Fruit fly (Drosophila melanogaster) whole organism, embryonic: ENCODE data around the gene CG3726.

Source experiments
- Awh ChIP-seq: fragments of 200-800 bp; sonication (Bioruptor generic); IDR thresholded peaks from 2 replicates; pipeline ENCODE4, ENCODE4 v1.3.6; 2022; ENCODE audit warnings: missing biosample characterization, missing genetic modification characterization
- CG10462 ChIP-seq: fragments of 200-800 bp; sonication (Bioruptor generic); optimal IDR thresholded peaks from 2 replicates; lab custom pipeline; 2016; ENCODE audit warnings: missing biosample characterization, missing genetic modification characterization
- CG10565 ChIP-seq: fragments of 200-800 bp; sonication (Bioruptor generic); optimal IDR thresholded peaks from 3 replicates; lab custom pipeline; 2016; ENCODE audit warnings: missing biosample characterization, mild to moderate bottlenecking, missing genetic modification characterization
- CG12299 ChIP-seq: fragments of 200-800 bp; sonication (Bioruptor generic); optimal IDR thresholded peaks from 2 replicates; lab custom pipeline; 2018; ENCODE audit warnings: missing biosample characterization, mild to moderate bottlenecking, missing genetic modification characterization
- CG12942 ChIP-seq: fragments of 200-800 bp; sonication (Bioruptor generic); optimal IDR thresholded peaks from 3 replicates; lab custom pipeline; 2016; ENCODE audit warnings: missing biosample characterization, missing genetic modification characterization
- CG14667 ChIP-seq: fragments of 200-800 bp; sonication (Bioruptor generic); IDR thresholded peaks from 2 replicates; pipeline ENCODE4 v1.3.6; 2022; ENCODE audit warnings: missing biosample characterization, missing genetic modification characterization
- CG15514 ChIP-seq: fragments of 200-800 bp; sonication (Bioruptor generic); optimal IDR thresholded peaks from 3 replicates; lab custom pipeline; 2017; ENCODE audit warnings: missing biosample characterization, missing genetic modification characterization, mild to moderate bottlenecking, moderate library complexity, missing genetic modification reagents
- CG16779 ChIP-seq: fragments of 200-800 bp; sonication (Bioruptor generic); IDR thresholded peaks from 2 replicates; pipeline ENCODE4 v1.3.6; 2022; ENCODE audit warnings: missing biosample characterization, missing genetic modification characterization
- CG18599 ChIP-seq: fragments of 200-800 bp; sonication (Bioruptor generic); optimal IDR thresholded peaks from 3 replicates; lab custom pipeline; 2017; ENCODE audit warnings: missing biosample characterization, missing genetic modification characterization, mild to moderate bottlenecking, moderate library complexity, missing genetic modification reagents
- CG6765 ChIP-seq: fragments of 200-800 bp; sonication (Bioruptor generic); optimal IDR thresholded peaks from 3 replicates; lab custom pipeline; 2017; ENCODE audit warnings: missing biosample characterization, mild to moderate bottlenecking, missing genetic modification characterization
- CG6854 ChIP-seq: fragments of 200-800 bp; sonication (Bioruptor generic); optimal IDR thresholded peaks from 3 replicates; lab custom pipeline; 2017; ENCODE audit warnings: missing biosample characterization, mild to moderate bottlenecking, missing genetic modification characterization
- Chrac-16 ChIP-seq: fragments of 200-800 bp; sonication (Bioruptor generic); optimal IDR thresholded peaks from 3 replicates; lab custom pipeline; 2016; ENCODE audit warnings: missing biosample characterization, missing genetic modification characterization
- E2f2 ChIP-seq: fragments of 200-800 bp; sonication (Bioruptor generic); IDR thresholded peaks from 2 replicates; pipeline ENCODE4 v1.3.6; 2022; ENCODE audit warnings: missing biosample characterization, missing genetic modification characterization
- Ets65A ChIP-seq: fragments of 200-800 bp; sonication (Bioruptor generic); peaks from one replicate; lab custom pipeline; 2016; ENCODE audit warnings: missing biosample characterization, missing genetic modification characterization
- Gug ChIP-seq: fragments of 200-800 bp; sonication (Bioruptor generic); IDR thresholded peaks from 4 replicates; pipeline ENCODE4 v1.3.6; 2022; ENCODE audit warnings: missing biosample characterization, missing genetic modification characterization
- HLH3B ChIP-seq: fragments of 200-800 bp; sonication (Bioruptor generic); IDR thresholded peaks from 2 replicates; pipeline ENCODE4 v1.3.6; 2022; ENCODE audit warnings: missing biosample characterization, missing genetic modification characterization
- Hey ChIP-seq: fragments of 200-800 bp; sonication (Bioruptor generic); optimal IDR thresholded peaks from 3 replicates; lab custom pipeline; 2018; ENCODE audit warnings: missing biosample characterization, mild to moderate bottlenecking, missing genetic modification characterization
- HmgD ChIP-seq: fragments of 200-800 bp; sonication (Bioruptor generic); optimal IDR thresholded peaks from 3 replicates; lab custom pipeline; 2016; ENCODE audit warnings: missing biosample characterization, missing genetic modification characterization
- Hmr ChIP-seq: fragments of 200-800 bp; sonication (Bioruptor generic); optimal IDR thresholded peaks from 3 replicates; lab custom pipeline; 2017; ENCODE audit warnings: mild to moderate bottlenecking, missing biosample characterization, missing genetic modification reagents, missing genetic modification characterization
- Hr51 ChIP-seq, 2 experiments: fragments of 200-800 bp; sonication (Bioruptor generic); optimal IDR thresholded peaks; 2 replicates in 1 of 2; 3 replicates in 1 of 2; lab custom pipeline; 2016 to 2018; ENCODE audit warnings: missing biosample characterization in 2 of 2, missing genetic modification characterization in 2 of 2, mild to moderate bottlenecking in 1 of 2, moderate library complexity in 1 of 2
- NC2β ChIP-seq: fragments of 200-800 bp; sonication (Bioruptor generic); optimal IDR thresholded peaks from 2 replicates; lab custom pipeline; 2016; ENCODE audit warnings: missing biosample characterization, missing genetic modification characterization
- NK7.1 ChIP-seq: fragments of 200-800 bp; sonication (Bioruptor generic); optimal IDR thresholded peaks from 3 replicates; lab custom pipeline; 2016; ENCODE audit warnings: missing biosample characterization, missing genetic modification characterization
- Neu2 ChIP-seq: fragments of 200-800 bp; sonication (Bioruptor generic); optimal IDR thresholded peaks from 3 replicates; lab custom pipeline; 2016; ENCODE audit warnings: missing biosample characterization, missing genetic modification characterization, borderline replicate concordance
- Oli ChIP-seq: fragments of 200-800 bp; sonication (Bioruptor generic); optimal IDR thresholded peaks from 2 replicates; lab custom pipeline; 2018; ENCODE audit warnings: missing biosample characterization, mild to moderate bottlenecking, missing genetic modification characterization, moderate library complexity
- Taf1 ChIP-seq: fragments of 200-800 bp; sonication (Bioruptor generic); IDR thresholded peaks from 2 replicates; pipeline ENCODE4 v1.3.6; 2022; ENCODE audit warnings: missing biosample characterization, missing genetic modification characterization
- Trl ChIP-seq, 3 experiments: fragments of >200 bp in 2 of 3; fragments of 200-800 bp in 1 of 3; sonication (Bioruptor generic) in 1 of 3; optimal IDR thresholded peaks; 2 replicates in 1 of 3; 3 replicates in 2 of 3; lab custom pipeline; 2016 to 2017; ENCODE audit warnings: missing biosample characterization in 1 of 3, missing genetic modification characterization in 1 of 3
- abd-A ChIP-seq: fragments of 200-800 bp; sonication (Bioruptor generic); optimal IDR thresholded peaks from 3 replicates; lab custom pipeline; 2019; ENCODE audit warnings: missing biosample characterization, mild to moderate bottlenecking, missing genetic modification characterization, moderate library complexity
- ci ChIP-seq: fragments of 200-800 bp; sonication (Bioruptor generic); IDR thresholded peaks from 3 replicates; pipeline ENCODE4 v1.3.6; 2022; ENCODE audit warnings: missing biosample characterization, missing genetic modification characterization
- crc ChIP-seq: fragments of 200-800 bp; sonication (Bioruptor generic); optimal IDR thresholded peaks from 2 replicates; lab custom pipeline; 2016; ENCODE audit warnings: missing biosample characterization, missing genetic modification characterization
- crol ChIP-seq: fragments of 200-800 bp; sonication (Bioruptor generic); IDR thresholded peaks from 2 replicates; pipeline ENCODE4 v1.3.6; 2022; ENCODE audit warnings: missing biosample characterization, missing genetic modification characterization
- da ChIP-seq: fragments of 200-800 bp; sonication (Bioruptor generic); optimal IDR thresholded peaks from 2 replicates; lab custom pipeline; 2016; ENCODE audit warnings: missing biosample characterization, missing genetic modification characterization
- fd3F ChIP-seq: fragments of 200-800 bp; sonication (Bioruptor generic); optimal IDR thresholded peaks from 2 replicates; lab custom pipeline; 2018; ENCODE audit warnings: missing biosample characterization, mild to moderate bottlenecking, missing genetic modification characterization, moderate library complexity
- gce ChIP-seq: fragments of 200-800 bp; sonication (Bioruptor generic); IDR thresholded peaks from 3 replicates; pipeline ENCODE4 v1.3.6; 2022; ENCODE audit warnings: missing biosample characterization, missing genetic modification characterization
- gro ChIP-seq: fragments of 200-800 bp; sonication (Bioruptor generic); optimal IDR thresholded peaks from 2 replicates; lab custom pipeline; 2016; ENCODE audit warnings: missing biosample characterization, missing genetic modification characterization
- jigr1 ChIP-seq: fragments of 200-800 bp; sonication (Bioruptor generic); IDR thresholded peaks from 3 replicates; pipeline ENCODE4 v1.3.6; 2022; ENCODE audit warnings: missing biosample characterization, missing genetic modification characterization
- maf-S ChIP-seq: fragments of 200-800 bp; sonication (Bioruptor generic); optimal IDR thresholded peaks from 2 replicates; lab custom pipeline; 2016; ENCODE audit warnings: missing biosample characterization, missing genetic modification characterization
- nau ChIP-seq: fragments of 200-800 bp; sonication (Bioruptor generic); optimal IDR thresholded peaks from 3 replicates; lab custom pipeline; 2017; ENCODE audit warnings: missing biosample characterization, mild to moderate bottlenecking, missing genetic modification characterization, missing genetic modification reagents
- odd ChIP-seq: fragments of 200-800 bp; sonication (Bioruptor generic); optimal IDR thresholded peaks from 2 replicates; lab custom pipeline; 2017; ENCODE audit warnings: missing biosample characterization, mild to moderate bottlenecking, missing genetic modification characterization
- prd ChIP-seq, 3 experiments: fragments of >200 bp in 2 of 3; fragments of 200-800 bp in 1 of 3; sonication (Bioruptor generic) in 1 of 3; optimal IDR thresholded peaks in 2 of 3; IDR thresholded peaks in 1 of 3; 2 replicates in 2 of 3; 3 replicates in 1 of 3; pipeline versions ENCODE4 v1.3.6 to Lab custom; 2017 to 2022; ENCODE audit warnings: missing biosample characterization in 1 of 3, missing genetic modification characterization in 1 of 3
- pum ChIP-seq: fragments of 200-800 bp; sonication (Bioruptor generic); optimal IDR thresholded peaks from 2 replicates; lab custom pipeline; 2016; ENCODE audit warnings: missing biosample characterization, missing genetic modification characterization
- rib ChIP-seq: fragments of 200-800 bp; sonication (Bioruptor generic); IDR thresholded peaks from 2 replicates; pipeline ENCODE4 v1.3.6; 2022; ENCODE audit warnings: missing biosample characterization, missing genetic modification characterization
- sna ChIP-seq: fragments of 200-800 bp; sonication (Bioruptor generic); IDR thresholded peaks from 2 replicates; pipeline ENCODE4 v1.3.6; 2022; ENCODE audit warnings: missing biosample characterization, missing genetic modification characterization; ENCODE audit not compliant: partially characterized antibody
- sqz ChIP-seq: fragments of 200-800 bp; sonication (Bioruptor generic); optimal IDR thresholded peaks from 3 replicates; lab custom pipeline; 2018; ENCODE audit warnings: missing biosample characterization, mild to moderate bottlenecking, missing genetic modification characterization
- sr ChIP-seq: fragments of 200-800 bp; sonication (Bioruptor generic); IDR thresholded peaks from 3 replicates; pipeline ENCODE4 v1.3.6; 2022; ENCODE audit warnings: missing biosample characterization, missing genetic modification characterization
- sug ChIP-seq: fragments of 200-800 bp; optimal IDR thresholded peaks from 2 replicates; lab custom pipeline; 2019; ENCODE audit warnings: missing biosample characterization, mild to moderate bottlenecking, missing genetic modification characterization, moderate library complexity
- tin ChIP-seq: fragments of 200-800 bp; sonication (Bioruptor generic); optimal IDR thresholded peaks from 3 replicates; lab custom pipeline; 2016; ENCODE audit warnings: missing biosample characterization, missing genetic modification characterization
- vfl ChIP-seq: fragments of 200-800 bp; sonication (Bioruptor generic); optimal IDR thresholded peaks from 2 replicates; lab custom pipeline; 2016; ENCODE audit warnings: missing biosample characterization, missing genetic modification characterization

CG3726 gene

DNA sequence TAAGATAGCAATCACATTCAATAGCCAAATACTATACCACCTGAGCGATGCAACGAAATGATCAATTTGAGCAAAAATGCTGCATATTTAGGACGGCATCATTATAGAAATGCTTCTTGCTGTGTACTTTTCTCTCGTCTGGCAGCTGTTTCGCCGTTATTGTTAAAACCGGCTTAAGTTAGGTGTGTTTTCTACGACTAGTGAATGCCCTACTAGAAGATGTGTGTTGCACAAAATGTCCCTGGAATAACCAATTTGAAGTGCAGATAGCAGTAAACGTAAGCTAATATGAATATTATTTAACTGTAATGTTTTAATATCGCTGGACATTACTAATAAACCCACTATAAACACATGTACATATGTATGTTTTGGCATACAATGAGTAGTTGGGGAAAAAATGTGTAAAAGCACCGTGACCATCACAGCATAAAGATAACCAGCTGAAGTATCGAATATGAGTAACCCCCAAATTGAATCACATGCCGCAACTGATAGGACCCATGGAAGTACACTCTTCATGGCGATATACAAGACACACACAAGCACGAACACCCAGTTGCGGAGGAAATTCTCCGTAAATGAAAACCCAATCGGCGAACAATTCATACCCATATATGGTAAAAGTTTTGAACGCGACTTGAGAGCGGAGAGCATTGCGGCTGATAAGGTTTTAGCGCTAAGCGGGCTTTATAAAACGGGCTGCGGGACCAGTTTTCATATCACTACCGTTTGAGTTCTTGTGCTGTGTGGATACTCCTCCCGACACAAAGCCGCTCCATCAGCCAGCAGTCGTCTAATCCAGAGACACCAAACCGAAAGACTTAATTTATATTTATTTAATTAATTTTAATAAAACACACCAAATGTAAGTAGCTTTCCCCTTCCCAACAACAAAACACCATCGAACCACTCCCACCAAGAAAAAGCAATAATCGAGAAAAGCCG is 16.5 kb upstream of the CG3726 start, which contains the start of gene Act5C (continued):
- TF ChIP-seq sna = no peak
- peak; percentile 94 for TF ChIP-seq HLH3B (GFP tag; lab: Robert Waterston, UW)
- TF ChIP-seq rib (GFP tag; lab: Robert Waterston, UW) = peak; percentile 93
- peak; percentile 52 to 68 for TF ChIP-seq Trl (optimal IDR thresholded peaks at IDR 0.05; lab: Kevin White, UChicago)
- peak; percentile 96 for TF ChIP-seq Trl (GFP tag; optimal IDR thresholded peaks at IDR 0.05; lab: Kevin White, UChicago)
- TF ChIP-seq CG18599 (GFP tag; lab: Kevin White, UChicago) = peak; percentile 94
- TF ChIP-seq odd (GFP tag; lab: Kevin White, UChicago) = peak; percentile 83
- peak; percentile 92 for TF ChIP-seq Awh
- TF ChIP-seq CG6765 = peak; percentile 76
- peak; percentile 93 for TF ChIP-seq NC2β (GFP tag; lab: Kevin White, UChicago)
- TF ChIP-seq gce (GFP tag; lab: Robert Waterston, UW) = peak; percentile 91
- peak; percentile 43 for TF ChIP-seq Hey (tag; lab: Kevin White, UChicago)
- TF ChIP-seq Chrac-16 (GFP tag; lab: Kevin White, UChicago) = peak; percentile 94
- TF ChIP-seq CG16779 (GFP tag; lab: Robert Waterston, UW) = 0 out of 2 replicates have a peak, but pooled peaks have one; percentile 73
- TF ChIP-seq abd-A (tag; lab: Kevin White, UChicago) = peak; percentile 41
- TF ChIP-seq gro = peak; percentile 93
- TF ChIP-seq Neu2 (GFP tag; lab: Kevin White, UChicago) = peak; percentile 79
- peak; percentile 90 for TF ChIP-seq CG10565 (GFP tag; lab: Kevin White, UChicago)
- peak; percentile 89 for TF ChIP-seq CG14667
- TF ChIP-seq Oli (tag; lab: Kevin White, UChicago) = peak; percentile 95
- TF ChIP-seq CG15514 (GFP tag; lab: Kevin White, UChicago) = peak; percentile 80
- peak; percentile 83; the same call in 2 of the 3 replicates for TF ChIP-seq sr (GFP tag; lab: Robert Waterston, UW)
- peak; percentile 85 for TF ChIP-seq sug
- peak; percentile 92 for TF ChIP-seq CG10462 (GFP tag; lab: Kevin White, UChicago)
- TF ChIP-seq da = peak; percentile 88
- peak; percentile 97 for TF ChIP-seq ci (GFP tag; lab: Robert Waterston, UW)
- peak; percentile 94 for TF ChIP-seq crc (GFP tag; lab: Kevin White, UChicago)
- TF ChIP-seq jigr1 (GFP tag; lab: Robert Waterston, UW) = peak; percentile 79
- peak; percentile 92 for TF ChIP-seq CG12299 (tag; lab: Kevin White, UChicago)
- TF ChIP-seq CG12942 (GFP tag; lab: Kevin White, UChicago) = peak; percentile 90
- TF ChIP-seq CG6854 (GFP tag; lab: Kevin White, UChicago) = peak; percentile 86
- TF ChIP-seq Hmr = peak; percentile 92
- peak; percentile 91 for TF ChIP-seq HmgD (GFP tag; lab: Kevin White, UChicago)
- peak; percentile 88 to 89 for TF ChIP-seq Hr51 (GFP tag; optimal IDR thresholded peaks at IDR 0.05; lab: Kevin White, UChicago)
- TF ChIP-seq maf-S (GFP tag; lab: Kevin White, UChicago) = peak; percentile 91
- peak; percentile 80 for TF ChIP-seq E2f2 (GFP tag; lab: Robert Waterston, UW)
- peak; percentile 94 for TF ChIP-seq tin
- peak; percentile 94 for TF ChIP-seq pum (GFP tag; lab: Kevin White, UChicago)
- TF ChIP-seq vfl (GFP tag; lab: Kevin White, UChicago) = peak; percentile 79
- TF ChIP-seq Gug (GFP tag; lab: Robert Waterston, UW) = peak; percentile 89
- TF ChIP-seq nau (GFP tag; lab: Kevin White, UChicago) = peak; percentile 86
- peak; percentile 72 for TF ChIP-seq Taf1 (GFP tag; lab: Robert Waterston, UW)
- TF ChIP-seq Ets65A (GFP tag; lab: Kevin White, UChicago) = peak; percentile 99
- no peak for TF ChIP-seq prd (optimal IDR thresholded peaks at IDR 0.05; lab: Kevin White, UChicago)
- TF ChIP-seq prd (GFP tag; IDR thresholded peaks at IDR 0.05; lab: Robert Waterston, UW) = peak; percentile 95
- TF ChIP-seq crol (GFP tag; lab: Robert Waterston, UW) = peak; percentile 68
- TF ChIP-seq fd3F (GFP tag; lab: Kevin White, UChicago) = peak; percentile 79
- TF ChIP-seq sqz (GFP tag; lab: Kevin White, UChicago) = peak; percentile 71
- TF ChIP-seq NK7.1 (GFP tag; lab: Kevin White, UChicago) = peak; percentile 86
